Worm (Caenorhabditis elegans) whole organism, L4/young adult: ENCODE results near the gene ldp-1.

Experiments
- W03F9.2 ChIP-seq: fragments of 150-350 bp; optimal IDR thresholded peaks from 2 replicates; lab custom pipeline; 2014; ENCODE audit warnings: missing biosample characterization, missing genetic modification characterization
- dao-5 ChIP-seq: sonication (generic microtip); optimal IDR thresholded peaks from 2 replicates; lab custom pipeline; 2016; ENCODE audit warnings: missing genotype, missing genetic modification characterization, moderate library complexity, missing compliant biosample characterization
- him-1 ChIP-seq: sonication (generic microtip); optimal IDR thresholded peaks from 2 replicates; lab custom pipeline; 2016; ENCODE audit warnings: missing genotype, missing genetic modification reagents, missing genetic modification characterization, missing compliant biosample characterization

The ldp-1 gene

DNA sequence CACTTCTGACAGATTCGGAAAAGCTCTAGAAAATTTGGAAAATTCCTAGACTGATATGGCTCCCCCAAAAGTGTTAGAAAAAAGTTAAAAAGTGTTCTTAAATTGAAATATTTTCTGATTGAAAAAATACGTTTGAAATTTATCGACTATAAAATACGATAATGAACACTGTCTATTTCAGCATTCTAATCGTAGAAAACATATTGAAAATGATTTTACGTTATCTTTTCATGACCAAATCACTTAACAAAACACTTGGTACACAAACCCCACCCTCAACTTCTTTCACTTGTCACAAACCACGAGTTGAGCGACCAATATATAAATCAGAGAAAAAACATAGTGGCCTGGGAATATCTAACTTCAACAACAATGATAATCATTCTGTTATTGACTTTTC, 51.9 kb downstream of the ldp-1 start, which contains the start of gene cyp-33C1:
Gene cyp-33C1, plus strand, starts transcription at position 301 of the 400 bp plus-strand sequence.
- TF ChIP-seq him-1 (tag; lab: Kevin White, UChicago) (no peak), dao-5 (tag; lab: Kevin White, UChicago) (no peak), W03F9.2 (tag; lab: Kevin White, UChicago) (no peak)
